Worm (Caenorhabditis elegans): ENCODE data around the gene try-14.

DNA sequence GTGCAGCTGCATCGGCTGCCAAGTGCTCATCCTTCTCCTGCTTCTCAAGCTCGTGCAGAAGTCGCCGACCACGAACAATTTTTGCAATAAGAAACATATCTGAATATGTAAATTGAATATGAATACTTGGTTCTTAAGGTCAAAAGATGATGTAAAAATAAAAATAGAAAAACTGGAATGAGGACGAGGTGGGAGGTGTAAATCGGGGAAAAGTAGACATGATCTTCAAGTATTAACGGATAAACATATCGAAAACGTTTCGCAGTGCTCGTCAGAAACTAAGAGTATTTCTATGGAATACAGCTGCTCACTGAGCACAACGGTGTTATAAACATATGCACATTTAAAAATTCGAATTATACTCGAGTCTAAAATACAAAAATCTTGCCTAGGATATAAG is 44.6 kb upstream of the try-14 start, which contains the start of gene glb-16:
- TF ChIP-seq aly-1 (tag; optimal IDR thresholded peaks at IDR 0.05) (no peak), ama-1 (optimal IDR thresholded peaks at IDR 0.05) (no peak), pes-1 (GFP tag; IDR thresholded peaks at IDR 0.05) (no peak), flt-1 (GFP tag; IDR thresholded peaks at IDR 0.05) (no peak), hmg-4 (GFP tag; optimal IDR thresholded peaks at IDR 0.05) (no peak), ets-7 (tag; optimal IDR thresholded peaks at IDR 0.05) (no peak), B0310.2 (tag; optimal IDR thresholded peaks at IDR 0.05) (no peak), ceh-13 (GFP tag; optimal IDR thresholded peaks at IDR 0.05) (no peak), F13C5.2 (tag; optimal IDR thresholded peaks at IDR 0.05) (no peak), hmbx-1 (tag; optimal IDR thresholded peaks at IDR 0.05) (no peak)
